Worm (Caenorhabditis elegans): ENCODE measurements around the gene sir-2.2.

- no peak for TF ChIP-seq ama-1 (optimal IDR thresholded peaks at IDR 0.05)
- no peak for TF ChIP-seq Y55F3AM.14 (GFP tag; optimal IDR thresholded peaks at IDR 0.05)
- TF ChIP-seq unc-55 (GFP tag; optimal IDR thresholded peaks at IDR 0.05), result no peak
- TF ChIP-seq elt-3 (tag; optimal IDR thresholded peaks at IDR 0.05), result no peak
- no peak for TF ChIP-seq lin-13 (GFP tag; optimal IDR thresholded peaks at IDR 0.05)
- TF ChIP-seq ztf-11 (tag; optimal IDR thresholded peaks at IDR 0.05), result no peak
Observed at ce11 chrX:13286533-13286932, 41.3 kb upstream of the sir-2.2 start, which contains the start of gene R04D3.2.
